Worm (Caenorhabditis elegans): ENCODE measurements around the gene Y43F8C.17.
A peak's percentile ranks its signal among the peaks of the same experiment; 100 is the strongest.
"Not testable (repeated sequence)": the region's sequence is repeated elsewhere in the genome, so short reads cannot be mapped to it uniquely, and the experiment has no call there.

Y43F8C.17 gene

ce11 chrV:19697348-19698172, 18.4 kb upstream of the Y43F8C.17 start, which contains the start of the genes Y43F8C.13 and ani-3:
TSS of gene Y43F8C.13 (minus strand) at chrV:19697398.
TSS of gene ani-3 (plus strand) at chrV:19697732.
- TF ChIP-seq elt-2 (tag; optimal IDR thresholded peaks at IDR 0.05): peak; percentile 85
- TF ChIP-seq fkh-10 (GFP tag; optimal IDR thresholded peaks at IDR 0.05): no peak

- no peak for TF ChIP-seq K02D7.2 (tag; optimal IDR thresholded peaks at IDR 0.05)
- no peak for TF ChIP-seq sox-2 (GFP tag; IDR thresholded peaks at IDR 0.05)
- no peak for TF ChIP-seq ceh-31 (tag; optimal IDR thresholded peaks at IDR 0.05)
- no peak for TF ChIP-seq hlh-8 (tag; optimal IDR thresholded peaks at IDR 0.05)
- TF ChIP-seq pha-2 (tag; optimal IDR thresholded peaks at IDR 0.05): no peak
- no peak for TF ChIP-seq syd-9 (tag; optimal IDR thresholded peaks at IDR 0.05)
- TF ChIP-seq elt-4 (tag; optimal IDR thresholded peaks at IDR 0.05): no peak
- no peak for TF ChIP-seq C38D4.7 (GFP tag; optimal IDR thresholded peaks at IDR 0.05)
These were observed 7.1 kb upstream of the Y43F8C.17 start, which contains the start of gene srv-3 for ce11 chrV:19708849-19709248. TSS of gene srv-3 (minus strand) at chrV:19708949.

- not testable (repeated sequence) for TF ChIP-seq T23F11.4, ceh-19, unc-55 (GFP tag; optimal IDR thresholded peaks at IDR 0.05)
These were observed 5.4 kb upstream of the Y43F8C.17 start, which contains the start of gene Y43F8C.15 for ce11 chrV:19710514-19710913. TSS of gene Y43F8C.15 (minus strand) at chrV:19710614.

- not testable (repeated sequence) for TF ChIP-seq nhr-11 (tag; optimal IDR thresholded peaks at IDR 0.05); fkh-10 (GFP tag; optimal IDR thresholded peaks at IDR 0.05); tbx-2 (tag; optimal IDR thresholded peaks at IDR 0.05)
These were observed 4.3 kb upstream of the Y43F8C.17 start, which contains the start of gene Y43F8C.23 for ce11 chrV:19711646-19712045. TSS of gene Y43F8C.23 (minus strand) at chrV:19711746.

ce11 chrV:19715419-19715818, 528 bp upstream of the Y43F8C.17 start, which contains the start of gene Y43F8C.16:
TSS of gene Y43F8C.16 (minus strand) at chrV:19715519.
- no peak for TF ChIP-seq ama-1 (optimal IDR thresholded peaks at IDR 0.05)
- no peak for TF ChIP-seq elt-2 (tag; optimal IDR thresholded peaks at IDR 0.05)
- TF ChIP-seq rnt-1 (tag; optimal IDR thresholded peaks at IDR 0.05): no peak
- no peak for TF ChIP-seq hlh-6 (tag; optimal IDR thresholded peaks at IDR 0.05)
- TF ChIP-seq fkh-10 (GFP tag; optimal IDR thresholded peaks at IDR 0.05): no peak
- no peak for TF ChIP-seq ztf-16 (tag; optimal IDR thresholded peaks at IDR 0.05)
- TF ChIP-seq lin-11 (tag; optimal IDR thresholded peaks at IDR 0.05): no peak
- no peak for TF ChIP-seq elt-4 (tag; optimal IDR thresholded peaks at IDR 0.05)
- no peak for TF ChIP-seq ceh-34 (tag; optimal IDR thresholded peaks at IDR 0.05)
- TF ChIP-seq odd-2 (tag; optimal IDR thresholded peaks at IDR 0.05): no peak
- no peak for TF ChIP-seq ceh-19 (GFP tag; optimal IDR thresholded peaks at IDR 0.05)
- no peak for TF ChIP-seq ceh-18 (tag; optimal IDR thresholded peaks at IDR 0.05)
- no peak for TF ChIP-seq mec-3 (tag; optimal IDR thresholded peaks at IDR 0.05; ENCODE audit: borderline replicate concordance)
- no peak for TF ChIP-seq tbx-7 (tag; optimal IDR thresholded peaks at IDR 0.05)
- no peak for TF ChIP-seq ceh-22 (tag; optimal IDR thresholded peaks at IDR 0.05)
- no peak for TF ChIP-seq unc-55 (GFP tag; optimal IDR thresholded peaks at IDR 0.05)
- TF ChIP-seq hlh-13 (GFP tag; optimal IDR thresholded peaks at IDR 0.05): no peak
- TF ChIP-seq nhr-11 (tag; optimal IDR thresholded peaks at IDR 0.05): no peak

ce11 chrV:19717933-19718332, 2.0 kb downstream of the Y43F8C.17 start:
- TF ChIP-seq unc-55 (GFP tag; optimal IDR thresholded peaks at IDR 0.05): peak; percentile 91
- TF ChIP-seq fax-1 (tag; optimal IDR thresholded peaks at IDR 0.05): no peak

- no peak for TF ChIP-seq K02D7.2 (tag; optimal IDR thresholded peaks at IDR 0.05)
- no peak for TF ChIP-seq fax-1 (tag; optimal IDR thresholded peaks at IDR 0.05)
- TF ChIP-seq ceh-34 (tag; optimal IDR thresholded peaks at IDR 0.05): no peak
- no peak for TF ChIP-seq nhr-11 (tag; optimal IDR thresholded peaks at IDR 0.05)
- TF ChIP-seq tbx-7 (tag; optimal IDR thresholded peaks at IDR 0.05): no peak
- no peak for TF ChIP-seq lim-6 (tag; optimal IDR thresholded peaks at IDR 0.05)
- no peak for TF ChIP-seq elt-4 (tag; optimal IDR thresholded peaks at IDR 0.05)
- TF ChIP-seq dmd-4 (tag; optimal IDR thresholded peaks at IDR 0.05; ENCODE audit: borderline replicate concordance): no peak
- TF ChIP-seq fkh-6 (tag; optimal IDR thresholded peaks at IDR 0.05): no peak
- no peak for TF ChIP-seq unc-42 (tag; optimal IDR thresholded peaks at IDR 0.05)
- TF ChIP-seq ets-4 (tag; optimal IDR thresholded peaks at IDR 0.05): no peak
- TF ChIP-seq ceh-18 (tag; optimal IDR thresholded peaks at IDR 0.05): no peak
- TF ChIP-seq K09A11.1 (tag; optimal IDR thresholded peaks at IDR 0.05; ENCODE audit: insufficient read depth): no peak
- TF ChIP-seq gmeb-2 (tag; optimal IDR thresholded peaks at IDR 0.05): no peak
- no peak for TF ChIP-seq eyg-1 (tag; optimal IDR thresholded peaks at IDR 0.05)
- no peak for TF ChIP-seq hlh-6 (tag; optimal IDR thresholded peaks at IDR 0.05)
- TF ChIP-seq unc-86 (tag; optimal IDR thresholded peaks at IDR 0.05): no peak
- no peak for TF ChIP-seq Y22D7AL.16 (tag; optimal IDR thresholded peaks at IDR 0.05)
- no peak for TF ChIP-seq ceh-22 (tag; optimal IDR thresholded peaks at IDR 0.05)
These were observed 2.7 kb downstream of the Y43F8C.17 start for ce11 chrV:19718660-19719059.

Data from whole organism, late embryonic.